Worm (Caenorhabditis elegans) whole organism, L1 larva: ENCODE data around the gene scd-1.
A peak's percentile ranks its signal among the peaks of the same experiment; 100 is the strongest.

Experiments used
- C04F5.9 ChIP-seq: sonication (generic microtip); optimal IDR thresholded peaks from 2 replicates; lab custom pipeline; 2016; ENCODE audit warnings: missing genetic modification characterization, missing compliant biosample characterization
- C34B4.2 ChIP-seq: sonication (generic microtip); optimal IDR thresholded peaks from 2 replicates; lab custom pipeline; 2017; ENCODE audit warnings: mild to moderate bottlenecking, missing genetic modification characterization, missing compliant biosample characterization
- Y116A8C.19 ChIP-seq: sonication (generic microtip); optimal IDR thresholded peaks from 2 replicates; lab custom pipeline; 2016; ENCODE audit warnings: missing compliant biosample characterization, missing genetic modification characterization, borderline replicate concordance
- alr-1 ChIP-seq: fragments of 200-800 bp; sonication (Bioruptor generic); optimal IDR thresholded peaks from 2 replicates; lab custom pipeline; 2018; ENCODE audit warnings: borderline replicate concordance, mild to moderate bottlenecking, missing genetic modification characterization, missing compliant biosample characterization
- aly-2 ChIP-seq: fragments of 150-350 bp; optimal IDR thresholded peaks from 2 replicates; lab custom pipeline; 2014; ENCODE audit warnings: missing biosample characterization, missing genetic modification characterization
- blmp-1 ChIP-seq: fragments of 150-350 bp; optimal IDR thresholded peaks from 2 replicates; lab custom pipeline; 2014; ENCODE audit warnings: missing biosample characterization, missing genetic modification characterization
- ceh-8 ChIP-seq: fragments of 200-800 bp; sonication (Bioruptor generic); optimal IDR thresholded peaks from 2 replicates; lab custom pipeline; 2018; ENCODE audit warnings: mild to moderate bottlenecking, missing genetic modification characterization, moderate library complexity, missing compliant biosample characterization
- ceh-90 ChIP-seq: sonication (generic microtip); optimal IDR thresholded peaks from 2 replicates; lab custom pipeline; 2016; ENCODE audit warnings: missing genetic modification characterization, missing compliant biosample characterization
- dsc-1 ChIP-seq: sonication (generic microtip); optimal IDR thresholded peaks from 2 replicates; lab custom pipeline; 2016; ENCODE audit warnings: mild to moderate bottlenecking, missing genetic modification characterization, missing compliant biosample characterization
- efl-1 ChIP-seq, 4 experiments: fragments of 150-350 bp; optimal IDR thresholded peaks in 3 of 4; peaks in 1 of 4; 1 replicate in 1 of 4; 2 replicates in 3 of 4; lab custom pipeline; 2014; ENCODE audit warnings: missing biosample characterization in 2 of 4, missing genetic modification characterization in 2 of 4, missing genetic modification reagents in 2 of 4
- egl-13 ChIP-seq: sonication (generic microtip); optimal IDR thresholded peaks from 2 replicates; lab custom pipeline; 2016; ENCODE audit warnings: missing genotype, missing genetic modification reagents, missing genetic modification characterization, missing compliant biosample characterization
- elt-3 ChIP-seq, 6 experiments: fragments of 150-350 bp in 1 of 6; sonication (generic microtip); optimal IDR thresholded peaks; 2 replicates each; lab custom pipeline; 2017 to 2018; ENCODE audit warnings: missing biosample characterization in 6 of 6, missing genetic modification characterization in 6 of 6, inconsistent platforms in 1 of 6
- fkh-4 ChIP-seq: sonication (generic microtip); optimal IDR thresholded peaks from 2 replicates; lab custom pipeline; 2016; ENCODE audit warnings: missing compliant biosample characterization, missing genetic modification characterization, borderline replicate concordance
- fkh-8 ChIP-seq: sonication (generic microtip); optimal IDR thresholded peaks from 2 replicates; lab custom pipeline; 2016; ENCODE audit warnings: mild to moderate bottlenecking, missing genetic modification characterization, missing compliant biosample characterization
- fos-1 ChIP-seq: fragments of 150-350 bp; optimal IDR thresholded peaks from 2 replicates; lab custom pipeline; 2014; ENCODE audit warnings: missing biosample characterization, missing genetic modification characterization
- grh-1 ChIP-seq: fragments of 200-800 bp; sonication (Bioruptor generic); IDR thresholded peaks from 2 replicates; pipeline ENCODE4 v1.3.6; 2022; ENCODE audit warnings: missing genetic modification reagents, missing genetic modification characterization, missing compliant biosample characterization
- hpl-2 ChIP-seq: fragments of 150-350 bp; optimal IDR thresholded peaks from 2 replicates; lab custom pipeline; 2014; ENCODE audit warnings: missing biosample characterization, missing genetic modification reagents, missing genetic modification characterization
- irx-1 ChIP-seq: sonication (generic microtip); optimal IDR thresholded peaks from 2 replicates; lab custom pipeline; 2016; ENCODE audit warnings: missing genetic modification characterization, missing compliant biosample characterization
- isw-1 ChIP-seq: fragments of 200-800 bp; sonication (Bioruptor generic); IDR thresholded peaks from 2 replicates; pipeline ENCODE4 v1.3.6; 2022; ENCODE audit warnings: missing genetic modification characterization, missing compliant biosample characterization
- lin-39 ChIP-seq: fragments of 150-350 bp; optimal IDR thresholded peaks from 2 replicates; lab custom pipeline; 2014; ENCODE audit warnings: missing biosample characterization, missing genetic modification reagents, missing genetic modification characterization
- mab-9 ChIP-seq: fragments of 200-800 bp; sonication (Bioruptor generic); IDR thresholded peaks from 2 replicates; pipeline ENCODE4 v1.3.6; 2022; ENCODE audit warnings: missing genetic modification reagents, missing genetic modification characterization, missing compliant biosample characterization
- mdl-1 ChIP-seq, 2 experiments: fragments of 150-350 bp; optimal IDR thresholded peaks; 2 replicates each; lab custom pipeline; 2014 to 2017; ENCODE audit warnings: missing biosample characterization in 2 of 2, missing genetic modification characterization in 2 of 2, inconsistent platforms in 1 of 2
- mep-1 ChIP-seq: fragments of 150-350 bp; optimal IDR thresholded peaks from 2 replicates; lab custom pipeline; 2014; ENCODE audit warnings: missing biosample characterization, missing genetic modification characterization
- nhr-12 ChIP-seq: sonication (generic microtip); optimal IDR thresholded peaks from 2 replicates; lab custom pipeline; 2017; ENCODE audit warnings: missing biosample characterization, missing genetic modification characterization
- nhr-19 ChIP-seq: fragments of 200-800 bp; sonication (Bioruptor generic); conservative IDR thresholded peaks from 2 replicates; pipeline ENCODE4 v1.3.6; 2022; ENCODE audit warnings: missing genetic modification characterization, missing compliant biosample characterization
- nhr-20 ChIP-seq: sonication (generic microtip); optimal IDR thresholded peaks from 2 replicates; lab custom pipeline; 2016; ENCODE audit warnings: mild to moderate bottlenecking, missing genetic modification characterization, missing compliant biosample characterization
- nhr-237 ChIP-seq: fragments of 150-350 bp; optimal IDR thresholded peaks from 2 replicates; lab custom pipeline; 2014; ENCODE audit warnings: missing biosample characterization, missing genetic modification characterization
- nhr-28 ChIP-seq: fragments of 150-350 bp; optimal IDR thresholded peaks from 2 replicates; lab custom pipeline; 2014; ENCODE audit warnings: missing biosample characterization, missing genetic modification characterization
- nhr-47 ChIP-seq: sonication (generic microtip); optimal IDR thresholded peaks from 2 replicates; lab custom pipeline; 2016; ENCODE audit warnings: mild to moderate bottlenecking, missing genetic modification characterization, moderate library complexity, missing compliant biosample characterization
- nhr-71 ChIP-seq: sonication (generic microtip); optimal IDR thresholded peaks from 2 replicates; lab custom pipeline; 2016; ENCODE audit warnings: mild to moderate bottlenecking, missing genetic modification characterization, moderate library complexity, missing compliant biosample characterization
- nhr-76 ChIP-seq: sonication (generic microtip); optimal IDR thresholded peaks from 2 replicates; lab custom pipeline; 2017; ENCODE audit warnings: missing biosample characterization, missing genetic modification characterization
- nhr-90 ChIP-seq: sonication (generic microtip); optimal IDR thresholded peaks from 2 replicates; lab custom pipeline; 2016; ENCODE audit warnings: mild to moderate bottlenecking, missing genetic modification characterization, missing compliant biosample characterization; ENCODE audit not compliant: poor library complexity
- pag-3 ChIP-seq: sonication (generic microtip); optimal IDR thresholded peaks from 2 replicates; lab custom pipeline; 2017; ENCODE audit warnings: missing genetic modification characterization, mild to moderate bottlenecking, missing compliant biosample characterization, antibody characterized with exemption, borderline replicate concordance; ENCODE audit not compliant: insufficient read depth
- pax-3 ChIP-seq: fragments of 200-800 bp; sonication (Bioruptor generic); optimal IDR thresholded peaks from 2 replicates; lab custom pipeline; 2018; ENCODE audit warnings: mild to moderate bottlenecking, missing genetic modification characterization, moderate library complexity, missing compliant biosample characterization
- pqm-1 ChIP-seq: sonication (generic microtip); optimal IDR thresholded peaks from 3 replicates; lab custom pipeline; 2017; ENCODE audit warnings: missing biosample characterization, missing genetic modification characterization
- rnt-1 ChIP-seq: sonication (generic microtip); optimal IDR thresholded peaks from 2 replicates; lab custom pipeline; 2016; ENCODE audit warnings: mild to moderate bottlenecking, missing genetic modification characterization, moderate library complexity, missing compliant biosample characterization
- skn-1 ChIP-seq: fragments of 150-350 bp; optimal IDR thresholded peaks from 2 replicates; lab custom pipeline; 2014; ENCODE audit warnings: missing biosample characterization, missing genetic modification characterization
- snu-23 ChIP-seq: sonication (generic microtip); optimal IDR thresholded peaks from 2 replicates; lab custom pipeline; 2016; ENCODE audit warnings: missing genetic modification characterization, missing compliant biosample characterization
- tlp-1 ChIP-seq: fragments of 150-350 bp; optimal IDR thresholded peaks from 2 replicates; lab custom pipeline; 2014; ENCODE audit warnings: missing biosample characterization, missing genetic modification characterization
- unc-130 ChIP-seq: fragments of 150-350 bp; optimal IDR thresholded peaks from 2 replicates; lab custom pipeline; 2017; ENCODE audit warnings: missing biosample characterization, missing genetic modification characterization, inconsistent platforms
- unc-30 ChIP-seq: sonication (generic microtip); optimal IDR thresholded peaks from 2 replicates; lab custom pipeline; 2017; ENCODE audit warnings: missing biosample characterization, missing genetic modification characterization
- unc-62 ChIP-seq: fragments of 150-350 bp; optimal IDR thresholded peaks from 2 replicates; lab custom pipeline; 2014; ENCODE audit warnings: missing biosample characterization, missing genetic modification reagents, missing genetic modification characterization
- unc-86 ChIP-seq: sonication (generic microtip); optimal IDR thresholded peaks from 2 replicates; lab custom pipeline; 2016; ENCODE audit warnings: missing genetic modification characterization, missing compliant biosample characterization
- zip-4 ChIP-seq: fragments of 200-800 bp; sonication (Bioruptor generic); optimal IDR thresholded peaks from 2 replicates; lab custom pipeline; 2018; ENCODE audit warnings: mild to moderate bottlenecking, missing genetic modification characterization, moderate library complexity, missing compliant biosample characterization

scd-1 gene

ce11 chrX:12491138-12491537, 34.5 kb downstream of the scd-1 start:
- TF ChIP-seq irx-1 (tag; lab: Kevin White, UChicago) (no peak), efl-1 (optimal IDR thresholded peaks at IDR 0.05; lab: Kevin White, UChicago) (no peak), efl-1 (GFP tag; optimal IDR thresholded peaks at IDR 0.05 in 1 of 2; lab: Kevin White, UChicago) (peak in 1 of 2 experiments; percentile 78)

- no peak for TF ChIP-seq unc-130 (tag; lab: Kevin White, UChicago)
- TF ChIP-seq nhr-76 = no peak
- no peak for TF ChIP-seq nhr-19 (GFP tag; lab: Robert Waterston, UW)
- TF ChIP-seq fkh-8 (tag; lab: Kevin White, UChicago) = no peak
- no peak for TF ChIP-seq nhr-12 (tag; lab: Kevin White, UChicago)
- no peak for TF ChIP-seq grh-1
- TF ChIP-seq fos-1 (tag; lab: Kevin White, UChicago) = no peak
- no peak for TF ChIP-seq lin-39
- no peak for TF ChIP-seq dsc-1
- no peak for TF ChIP-seq ceh-8 (GFP tag; lab: Kevin White, UChicago)
Measured at ce11 chrX:12484749-12485148, 40.8 kb downstream of the scd-1 start, which contains the start of gene tbc-13. tbc-13 (plus strand) TSS chrX:12485049.

ce11 chrX:12484078-12484477, 41.5 kb downstream of the scd-1 start:
- TF ChIP-seq isw-1 (GFP tag; lab: Robert Waterston, UW) = no peak
- TF ChIP-seq hpl-2 (GFP tag; lab: Kevin White, UChicago) = no peak

- TF ChIP-seq nhr-90 (tag; lab: Kevin White, UChicago) (peak; percentile 87), C34B4.2 (tag; lab: Kevin White, UChicago) (no peak), nhr-12 (tag; lab: Kevin White, UChicago) (no peak), grh-1 (peak; percentile 76), unc-30 (tag; lab: Kevin White, UChicago) (no peak), snu-23 (GFP tag; lab: Kevin White, UChicago) (peak; percentile 90), unc-130 (tag; lab: Kevin White, UChicago) (peak; percentile 55), nhr-47 (tag; lab: Kevin White, UChicago) (peak; percentile 86), fkh-8 (tag; lab: Kevin White, UChicago) (peak; percentile 77), mdl-1 (tag; optimal IDR thresholded peaks at IDR 0.05; lab: Kevin White, UChicago) (peak in 1 of 2 experiments; percentile 73), mep-1 (tag; lab: Kevin White, UChicago) (peak; percentile 81), blmp-1 (tag; lab: Kevin White, UChicago) (peak; percentile 84), hpl-2 (GFP tag; lab: Kevin White, UChicago) (peak; percentile 69), fkh-4 (tag; lab: Kevin White, UChicago) (no peak), unc-62 (GFP tag; lab: Kevin White, UChicago) (no peak), Y116A8C.19 (tag; lab: Kevin White, UChicago) (no peak), unc-86 (tag; lab: Kevin White, UChicago) (peak; percentile 80), alr-1 (tag; lab: Kevin White, UChicago) (no peak), ceh-90 (tag; lab: Kevin White, UChicago) (no peak), pag-3 (tag; lab: Kevin White, UChicago) (no peak), efl-1 (optimal IDR thresholded peaks at IDR 0.05; lab: Kevin White, UChicago) (peak; percentile 55 to 57), efl-1 (GFP tag; optimal IDR thresholded peaks at IDR 0.05 in 1 of 2; lab: Kevin White, UChicago) (peak; percentile 33 to 94), egl-13 (tag; lab: Kevin White, UChicago) (peak; percentile 78), rnt-1 (peak; percentile 79), aly-2 (no peak), nhr-20 (peak; percentile 93), mab-9 (GFP tag; lab: Robert Waterston, UW) (peak; percentile 49; the same call in 1 of the 2 replicates), nhr-28 (tag; lab: Kevin White, UChicago) (no peak), elt-3 (tag; optimal IDR thresholded peaks at IDR 0.05; lab: Kevin White, UChicago) (peak in 3 of 6 experiments; percentile 38 to 65 (median 49)), pax-3 (no peak), nhr-71 (peak; percentile 91), pqm-1 (tag; lab: Kevin White, UChicago) (no peak), nhr-237 (tag; lab: Kevin White, UChicago) (peak; percentile 40), C04F5.9 (tag; lab: Kevin White, UChicago) (no peak), skn-1 (tag; lab: Kevin White, UChicago) (peak; percentile 91), tlp-1 (tag; lab: Kevin White, UChicago) (no peak), fos-1 (tag; lab: Kevin White, UChicago) (no peak), zip-4 (GFP tag; lab: Kevin White, UChicago) (no peak), lin-39 (peak; percentile 44), isw-1 (GFP tag; lab: Robert Waterston, UW) (peak; percentile 67)
Measured at ce11 chrX:12480447-12480998, 45.1 kb downstream of the scd-1 start, which contains the start of gene atf-6. atf-6 (plus strand) TSS chrX:12480948.
